Worm (Caenorhabditis elegans) whole organism, early embryonic: ENCODE results near the gene mlc-2.

Experiments
- B0310.2 ChIP-seq: sonication (generic microtip); optimal IDR thresholded peaks from 2 replicates; lab custom pipeline; 2016; ENCODE audit warnings: mild to moderate bottlenecking, missing genetic modification characterization, missing compliant biosample characterization
- F13C5.2 ChIP-seq: sonication (generic microtip); optimal IDR thresholded peaks from 2 replicates; lab custom pipeline; 2017; ENCODE audit warnings: mild to moderate bottlenecking, missing genetic modification characterization, inconsistent platforms, missing compliant biosample characterization
- aly-1 ChIP-seq: sonication (generic microtip); optimal IDR thresholded peaks from 2 replicates; lab custom pipeline; 2016; ENCODE audit warnings: missing genetic modification characterization, missing compliant biosample characterization
- ama-1 ChIP-seq: fragments of 150-350 bp; optimal IDR thresholded peaks from 2 replicates; lab custom pipeline; 2014
- ceh-13 ChIP-seq: fragments of 200-800 bp; sonication (Bioruptor generic); optimal IDR thresholded peaks from 2 replicates; lab custom pipeline; 2018; ENCODE audit warnings: mild to moderate bottlenecking, missing genetic modification characterization, missing compliant biosample characterization
- ceh-36 ChIP-seq: sonication (generic microtip); optimal IDR thresholded peaks from 2 replicates; lab custom pipeline; 2016; ENCODE audit warnings: missing genetic modification characterization, inconsistent platforms, missing compliant biosample characterization
- ets-7 ChIP-seq: sonication (generic microtip); optimal IDR thresholded peaks from 2 replicates; lab custom pipeline; 2016; ENCODE audit warnings: missing genotype, missing genetic modification characterization, missing compliant biosample characterization
- flt-1 ChIP-seq: fragments of 200-800 bp; sonication (Bioruptor generic); IDR thresholded peaks from 2 replicates; pipeline ENCODE4 v1.3.6; 2022; ENCODE audit warnings: missing genetic modification characterization, missing compliant biosample characterization
- hmbx-1 ChIP-seq: sonication (generic microtip); optimal IDR thresholded peaks from 2 replicates; lab custom pipeline; 2016; ENCODE audit warnings: mild to moderate bottlenecking, missing genetic modification characterization, missing compliant biosample characterization
- hmg-4 ChIP-seq: fragments of 200-800 bp; sonication (Bioruptor generic); optimal IDR thresholded peaks from 2 replicates; lab custom pipeline; 2018; ENCODE audit warnings: mild to moderate bottlenecking, missing genetic modification characterization, missing compliant biosample characterization
- hnd-1 ChIP-seq: sonication (generic microtip); optimal IDR thresholded peaks from 2 replicates; lab custom pipeline; 2016; ENCODE audit warnings: missing genetic modification characterization, missing compliant biosample characterization
- pes-1 ChIP-seq: fragments of 200-800 bp; sonication (Bioruptor generic); IDR thresholded peaks from 2 replicates; pipeline ENCODE4 v1.3.6; 2022; ENCODE audit warnings: missing genetic modification reagents, missing genetic modification characterization, missing compliant biosample characterization
- scrt-1 ChIP-seq: fragments of 200-800 bp; sonication (Bioruptor generic); IDR thresholded peaks from 2 replicates; pipeline ENCODE4 v1.3.6; 2022; ENCODE audit warnings: missing genetic modification characterization, missing compliant biosample characterization
- sea-1 ChIP-seq: fragments of 200-800 bp; sonication (Bioruptor generic); conservative IDR thresholded peaks from 2 replicates; pipeline ENCODE4 v1.3.6; 2022; ENCODE audit warnings: missing genetic modification characterization, missing compliant biosample characterization
- tbx-11 ChIP-seq: fragments of 200-800 bp; sonication (Bioruptor generic); IDR thresholded peaks from 2 replicates; pipeline ENCODE4 v1.3.6; 2022; ENCODE audit warnings: missing genetic modification characterization, missing compliant biosample characterization
- tbx-37 ChIP-seq: fragments of 200-800 bp; sonication (Bioruptor generic); conservative IDR thresholded peaks from 2 replicates; pipeline ENCODE4 v1.3.6; 2022; ENCODE audit warnings: missing genetic modification reagents, missing genetic modification characterization, missing compliant biosample characterization
- tra-4 ChIP-seq: sonication (generic microtip); optimal IDR thresholded peaks from 2 replicates; lab custom pipeline; 2017; ENCODE audit warnings: missing genetic modification characterization, missing compliant biosample characterization

The mlc-2 gene

DNA sequence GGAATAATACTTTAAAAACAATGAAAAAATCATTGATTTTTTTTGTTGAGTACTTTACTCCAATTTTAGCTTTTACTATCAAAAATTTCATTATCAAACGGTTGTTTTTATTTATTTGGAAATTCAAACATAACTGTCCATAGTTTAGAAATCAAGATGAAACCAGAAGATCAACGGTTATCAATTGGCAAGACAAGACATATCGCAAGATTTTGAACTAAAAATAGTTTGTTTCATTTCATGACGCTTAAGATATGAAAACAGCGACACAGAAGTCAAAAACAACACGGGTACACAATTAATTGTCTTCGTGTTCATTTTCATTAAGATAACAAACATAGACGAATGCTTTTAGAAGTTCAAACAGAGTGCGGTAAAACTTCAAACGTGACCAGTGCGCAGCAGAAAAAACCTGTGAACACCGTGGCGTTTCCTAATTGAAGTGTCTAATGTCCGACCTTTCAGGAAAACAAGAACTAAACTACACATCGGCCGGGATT, 38.8 kb downstream of the mlc-2 start:
- TF ChIP-seq sea-1 = no peak
- no peak for TF ChIP-seq ama-1
- no peak for TF ChIP-seq ceh-36 (tag; lab: Kevin White, UChicago)
- no peak for TF ChIP-seq ceh-13 (GFP tag; lab: Kevin White, UChicago)
- no peak for TF ChIP-seq scrt-1 (GFP tag; lab: Robert Waterston, UW)
- TF ChIP-seq ets-7 = no peak
- TF ChIP-seq hmbx-1 (tag; lab: Kevin White, UChicago) = no peak
- TF ChIP-seq F13C5.2 (tag; lab: Kevin White, UChicago) = no peak
- no peak for TF ChIP-seq aly-1 (tag; lab: Kevin White, UChicago)
- TF ChIP-seq pes-1 (GFP tag; lab: Robert Waterston, UW) = no peak

DNA sequence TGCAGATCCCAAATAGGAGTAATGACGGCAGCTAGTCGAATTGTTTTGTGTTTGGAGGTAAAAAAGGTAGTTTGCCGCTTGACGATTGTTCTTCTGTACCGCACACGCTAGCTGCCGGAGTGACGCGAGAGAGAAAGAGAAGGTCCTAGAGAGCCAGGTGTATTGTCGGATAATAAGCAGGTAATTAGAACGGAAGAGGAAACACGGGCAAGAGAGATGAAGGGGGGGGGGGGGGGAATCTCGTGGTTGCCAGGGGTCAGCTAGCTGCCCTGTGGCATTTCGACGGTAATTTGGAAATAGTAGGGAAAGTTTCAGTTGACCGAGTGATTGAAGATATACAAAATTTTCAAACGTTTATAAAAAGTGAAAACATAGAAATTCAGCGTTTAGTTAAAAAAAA, 42.5 kb downstream of the mlc-2 start, which contains the start of gene crb-1:
Gene crb-1 (minus strand): TSS at position 147 of the 400 bp plus-strand sequence.
- TF ChIP-seq ceh-36 (tag; lab: Kevin White, UChicago) (no peak), aly-1 (tag; lab: Kevin White, UChicago) (no peak), B0310.2 (tag; lab: Kevin White, UChicago) (no peak), pes-1 (GFP tag; lab: Robert Waterston, UW) (no peak), scrt-1 (GFP tag; lab: Robert Waterston, UW) (no peak), hmg-4 (GFP tag; lab: Kevin White, UChicago) (no peak), F13C5.2 (tag; lab: Kevin White, UChicago) (no peak)

DNA sequence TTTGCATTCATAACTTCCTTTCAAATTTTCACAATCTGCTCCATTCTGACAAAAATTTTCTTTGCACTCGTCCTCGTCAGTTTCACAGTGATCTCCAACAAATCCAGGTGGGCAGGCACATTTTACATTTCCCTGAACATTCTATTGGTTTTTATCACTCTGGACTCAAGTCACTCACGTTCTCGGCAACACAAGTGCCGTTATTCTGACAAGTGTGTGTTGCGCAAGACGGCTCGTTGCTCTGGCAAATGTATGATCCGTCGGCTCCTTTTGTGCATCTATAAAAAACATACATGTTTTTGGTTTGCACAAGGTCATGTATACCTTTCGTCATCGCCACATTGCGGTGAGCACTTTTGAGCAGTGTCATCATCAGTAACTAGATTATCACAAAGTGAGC, 43.7 kb downstream of the mlc-2 start:
- TF ChIP-seq F13C5.2 (tag; lab: Kevin White, UChicago) (no peak), hnd-1 (tag; lab: Kevin White, UChicago) (no peak), aly-1 (tag; lab: Kevin White, UChicago) (no peak), sea-1 (no peak), hmg-4 (GFP tag; lab: Kevin White, UChicago) (no peak), ceh-36 (tag; lab: Kevin White, UChicago) (no peak), hmbx-1 (tag; lab: Kevin White, UChicago) (no peak), tbx-11 (GFP tag; lab: Robert Waterston, UW) (no peak), pes-1 (GFP tag; lab: Robert Waterston, UW) (no peak), tbx-37 (no peak), scrt-1 (GFP tag; lab: Robert Waterston, UW) (no peak), tra-4 (no peak), ama-1 (no peak)

DNA sequence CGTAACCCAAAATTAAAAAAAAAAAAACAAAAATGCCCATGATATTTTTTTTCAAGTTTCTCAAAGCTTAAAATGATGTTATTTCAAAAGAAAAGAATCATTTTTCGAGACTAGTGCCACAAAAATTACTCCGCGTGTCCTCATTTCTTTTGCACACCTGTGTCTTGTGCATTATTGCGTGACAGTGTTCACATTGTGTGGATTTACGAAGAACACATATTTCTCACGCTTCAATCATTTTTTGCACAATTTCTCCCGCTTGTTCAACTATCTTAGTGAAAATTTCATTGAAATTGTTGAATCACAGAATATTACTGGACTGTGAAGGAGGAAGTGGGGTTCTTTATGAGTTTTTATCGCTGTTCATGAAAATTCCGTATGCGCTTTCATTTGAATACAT, 47.5 kb downstream of the mlc-2 start:
- TF ChIP-seq tbx-37 = no peak
- no peak for TF ChIP-seq aly-1 (tag; lab: Kevin White, UChicago)
- no peak for TF ChIP-seq ets-7
- TF ChIP-seq F13C5.2 (tag; lab: Kevin White, UChicago) = no peak
- TF ChIP-seq tbx-11 (GFP tag; lab: Robert Waterston, UW) = no peak
- no peak for TF ChIP-seq ceh-36 (tag; lab: Kevin White, UChicago)
- TF ChIP-seq scrt-1 (GFP tag; lab: Robert Waterston, UW) = no peak
- TF ChIP-seq sea-1 = no peak
- TF ChIP-seq tra-4 = no peak
- no peak for TF ChIP-seq flt-1 (GFP tag; lab: Robert Waterston, UW)
- TF ChIP-seq ceh-13 (GFP tag; lab: Kevin White, UChicago) = no peak
- no peak for TF ChIP-seq hmg-4 (GFP tag; lab: Kevin White, UChicago)
- no peak for TF ChIP-seq hnd-1 (tag; lab: Kevin White, UChicago)
- TF ChIP-seq B0310.2 (tag; lab: Kevin White, UChicago) = no peak
- TF ChIP-seq ama-1 = no peak
- TF ChIP-seq pes-1 (GFP tag; lab: Robert Waterston, UW) = no peak
- TF ChIP-seq hmbx-1 (tag; lab: Kevin White, UChicago) = no peak
